Fruit fly (Drosophila melanogaster): Measurements from ENCODE around the gene GlcAT-S.

The GlcAT-S gene

DNA sequence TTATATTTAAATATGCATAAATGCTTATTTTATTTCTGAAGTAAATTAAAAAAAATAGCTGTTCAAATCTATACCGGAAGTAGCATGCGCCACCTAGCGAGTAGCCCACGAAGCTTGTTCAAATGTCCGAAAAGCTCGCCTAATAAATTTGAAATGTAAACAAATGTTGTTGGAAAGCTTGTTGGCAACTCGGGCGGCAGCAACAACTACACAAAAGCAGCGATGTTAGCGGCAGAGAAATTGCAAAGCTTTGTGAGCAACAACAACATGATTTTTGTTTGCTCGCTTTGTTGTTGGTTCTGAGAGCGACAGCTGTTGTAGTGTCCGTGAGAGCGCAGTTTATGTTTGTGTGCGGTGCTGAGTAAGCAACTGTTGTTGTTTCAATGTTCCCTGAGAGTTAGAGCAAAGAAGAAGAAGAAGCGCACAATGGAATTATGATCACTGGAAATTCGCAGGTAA, 48.8 kb upstream of the GlcAT-S start:
- TF ChIP-seq Kr (GFP tag; optimal IDR thresholded peaks at IDR 0.05) (peak; percentile 76), CG8478 (optimal IDR thresholded peaks at IDR 0.05) (no peak), seq (GFP tag; IDR thresholded peaks at IDR 0.05) (peak; percentile 98), CG8359 (GFP tag; optimal IDR thresholded peaks at IDR 0.05; ENCODE audit: borderline replicate concordance) (peak; percentile 94), CG4730 (GFP tag; IDR thresholded peaks at IDR 0.05) (peak; percentile 87), tna (GFP tag; IDR thresholded peaks at IDR 0.05; ENCODE audit: partially characterized antibody) (no peak), Dp (GFP tag; optimal IDR thresholded peaks at IDR 0.05) (peak; percentile 70), kni (GFP tag; optimal IDR thresholded peaks at IDR 0.05) (peak; percentile 98), CG4854 (GFP tag; optimal IDR thresholded peaks at IDR 0.05) (peak; percentile 97), Chrac-16 (GFP tag; optimal IDR thresholded peaks at IDR 0.05) (peak; percentile 81), tup (GFP tag; optimal IDR thresholded peaks at IDR 0.05) (peak; percentile 94), jing (GFP tag; optimal IDR thresholded peaks at IDR 0.05) (peak; percentile 86), z (GFP tag; IDR thresholded peaks at IDR 0.05) (peak; percentile 63; the same call in 1 of the 3 replicates), CG31388 (GFP tag; optimal IDR thresholded peaks at IDR 0.05) (peak; percentile 81), CG17912 (GFP tag; optimal IDR thresholded peaks at IDR 0.05) (peak; percentile 100), CG3995 (GFP tag; optimal IDR thresholded peaks at IDR 0.05) (peak; percentile 81), fd96Cb (tag; optimal IDR thresholded peaks at IDR 0.05) (peak; percentile 84), ham (GFP tag; IDR thresholded peaks at IDR 0.05) (peak; percentile 89; the same call in 1 of the 2 replicates), CG33557 (GFP tag; optimal IDR thresholded peaks at IDR 0.05) (peak; percentile 81), CG13296 (GFP tag; optimal IDR thresholded peaks at IDR 0.05) (peak; percentile 100), sima (GFP tag; optimal IDR thresholded peaks at IDR 0.05) (peak; percentile 91), gce (GFP tag; IDR thresholded peaks at IDR 0.05) (peak; percentile 98), gsb (GFP tag; IDR thresholded peaks at IDR 0.05) (peak; percentile 93), CG42726 (GFP tag; IDR thresholded peaks at IDR 0.05; ENCODE audit: partially characterized antibody) (no peak), CG9817 (tag; optimal IDR thresholded peaks at IDR 0.05) (peak; percentile 97), CG6272 (GFP tag; IDR thresholded peaks at IDR 0.05) (peak; percentile 74), H15 (GFP tag; IDR thresholded peaks at IDR 0.05) (peak; percentile 95), so (GFP tag; IDR thresholded peaks at IDR 0.05) (peak; percentile 99), ato (GFP tag; IDR thresholded peaks at IDR 0.05; ENCODE audit: partially characterized antibody) (no peak), vvl (GFP tag; IDR thresholded peaks at IDR 0.05) (peak; percentile 99), CG12659 (GFP tag; optimal IDR thresholded peaks at IDR 0.05) (peak; percentile 99), Oaz (GFP tag; IDR thresholded peaks at IDR 0.05) (peak; percentile 93), oc (tag; optimal IDR thresholded peaks at IDR 0.05) (peak; percentile 98), ftz-f1 (GFP tag; optimal IDR thresholded peaks at IDR 0.05) (peak; percentile 93), inv (GFP tag; IDR thresholded peaks at IDR 0.05; ENCODE audit: partially characterized antibody) (no peak), Gug (GFP tag; IDR thresholded peaks at IDR 0.05) (peak; percentile 65; the same call in 3 of the 4 replicates), Scr (GFP tag; IDR thresholded peaks at IDR 0.05; ENCODE audit: partially characterized antibody) (peak; percentile 15; the same call in 1 of the 2 replicates), sr (GFP tag; IDR thresholded peaks at IDR 0.05) (peak; percentile 99), CG18619 (GFP tag; optimal IDR thresholded peaks at IDR 0.05) (peak; percentile 99), CG2678 (tag; optimal IDR thresholded peaks at IDR 0.05) (peak; percentile 95), CG4282 (GFP tag; optimal IDR thresholded peaks at IDR 0.05) (peak; percentile 82), CG4360 (GFP tag; IDR thresholded peaks at IDR 0.05) (peak; percentile 94), CG11696 (GFP tag; IDR thresholded peaks at IDR 0.05) (peak; percentile 91), CG7928 (GFP tag; optimal IDR thresholded peaks at IDR 0.05) (peak; percentile 80), ara (GFP tag; IDR thresholded peaks at IDR 0.05) (peak; percentile 85), CG15011 (GFP tag; optimal IDR thresholded peaks at IDR 0.05) (peak; percentile 99), CG17361 (GFP tag; IDR thresholded peaks at IDR 0.05) (peak; percentile 93), scrt (GFP tag; optimal IDR thresholded peaks at IDR 0.05) (peak; percentile 99), Blimp-1 (GFP tag; optimal IDR thresholded peaks at IDR 0.05) (peak; percentile 95), CG15601 (tag; optimal IDR thresholded peaks at IDR 0.05) (peak; percentile 97)

Data from whole organism, embryonic.